Fruit fly (Drosophila melanogaster): ENCODE results near the gene Nulp1.

Nulp1 gene

DNA sequence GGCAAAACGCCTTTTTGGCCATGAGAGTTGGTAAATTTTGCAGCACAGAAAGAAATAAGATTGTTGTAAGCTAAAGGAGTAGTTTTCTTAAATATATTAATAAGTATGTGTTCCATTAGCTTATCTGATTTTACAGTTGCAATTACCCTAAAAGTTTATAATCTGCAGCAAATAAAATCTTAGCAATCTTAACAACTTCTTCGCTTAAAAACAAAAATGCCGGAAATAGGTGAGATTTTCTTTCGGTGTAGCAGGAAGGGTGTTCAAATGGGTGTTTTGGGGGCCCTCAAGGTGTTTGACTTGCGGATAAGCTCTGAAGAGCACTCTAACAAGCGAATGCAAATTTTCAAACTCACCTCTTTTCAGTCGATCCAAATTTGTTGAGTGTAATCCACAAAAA lies 40.6 kb downstream of the Nulp1 start (continued):
- TF ChIP-seq Hr39 (GFP tag; optimal IDR thresholded peaks at IDR 0.05) (no peak), CG16779 (tag; optimal IDR thresholded peaks at IDR 0.05) (no peak), Smox (GFP tag; optimal IDR thresholded peaks at IDR 0.05) (no peak), CG4318 (GFP tag; optimal IDR thresholded peaks at IDR 0.05) (peak; percentile 1), Gug (GFP tag; IDR thresholded peaks at IDR 0.05) (no peak), lz (GFP tag; optimal IDR thresholded peaks at IDR 0.05) (no peak), CG3032 (tag; optimal IDR thresholded peaks at IDR 0.05) (no peak), cyc (GFP tag; optimal IDR thresholded peaks at IDR 0.05) (no peak), esn (GFP tag; optimal IDR thresholded peaks at IDR 0.05) (no peak), fkh (GFP tag; optimal IDR thresholded peaks at IDR 0.05) (no peak), Lpt (GFP tag; optimal IDR thresholded peaks at IDR 0.05) (no peak), Eip75B (GFP tag; optimal IDR thresholded peaks at IDR 0.05) (no peak), Sox15 (GFP tag; optimal IDR thresholded peaks at IDR 0.05) (no peak), ss (GFP tag; optimal IDR thresholded peaks at IDR 0.05) (no peak), CG8119 (GFP tag; IDR thresholded peaks at IDR 0.05) (no peak), OdsH (GFP tag; optimal IDR thresholded peaks at IDR 0.05) (no peak)

- TF ChIP-seq CG16779 (tag; optimal IDR thresholded peaks at IDR 0.05): no peak
- 0 out of 3 replicates have a peak, but pooled peaks have one; percentile 9 for TF ChIP-seq eg (GFP tag; IDR thresholded peaks at IDR 0.05)
- TF ChIP-seq CG3919 (GFP tag; optimal IDR thresholded peaks at IDR 0.05): peak; percentile 28
- no peak for TF ChIP-seq salr (GFP tag; optimal IDR thresholded peaks at IDR 0.05)
- TF ChIP-seq Sox15 (GFP tag; optimal IDR thresholded peaks at IDR 0.05): no peak
- TF ChIP-seq CG32006 (GFP tag; optimal IDR thresholded peaks at IDR 0.05): no peak
- TF ChIP-seq CG3032 (tag; optimal IDR thresholded peaks at IDR 0.05): no peak
- no peak for TF ChIP-seq Sox102F (GFP tag; optimal IDR thresholded peaks at IDR 0.05)
- TF ChIP-seq CG6808 (GFP tag; optimal IDR thresholded peaks at IDR 0.05): peak; percentile 6
- TF ChIP-seq CG6792 (GFP tag; optimal IDR thresholded peaks at IDR 0.05): no peak
- TF ChIP-seq topi (GFP tag; optimal IDR thresholded peaks at IDR 0.05): no peak
- no peak for TF ChIP-seq Met (GFP tag; optimal IDR thresholded peaks at IDR 0.05)
- TF ChIP-seq achi (GFP tag; optimal IDR thresholded peaks at IDR 0.05): peak; percentile 2
- peak; percentile 96 for TF ChIP-seq CG1621 (tag; optimal IDR thresholded peaks at IDR 0.05)
- no peak for TF ChIP-seq CG7368 (GFP tag; optimal IDR thresholded peaks at IDR 0.05)
- no peak for TF ChIP-seq OdsH (GFP tag; optimal IDR thresholded peaks at IDR 0.05)
- no peak for TF ChIP-seq lz (GFP tag; optimal IDR thresholded peaks at IDR 0.05)
- no peak for TF ChIP-seq Ets21C (GFP tag; optimal IDR thresholded peaks at IDR 0.05)
- no peak for TF ChIP-seq esn (GFP tag; optimal IDR thresholded peaks at IDR 0.05)
- TF ChIP-seq CG11294 (GFP tag; IDR thresholded peaks at IDR 0.05): no peak
- no peak for TF ChIP-seq CG8632 (GFP tag; optimal IDR thresholded peaks at IDR 0.05)
- peak; percentile 31; the same call in 1 of the 2 replicates for TF ChIP-seq CG15336 (GFP tag; IDR thresholded peaks at IDR 0.05)
- no peak for TF ChIP-seq svp (GFP tag)
- peak; percentile 58; the same call in 1 of the 3 replicates for TF ChIP-seq CG6163 (GFP tag; IDR thresholded peaks at IDR 0.05)
- TF ChIP-seq net (GFP tag; optimal IDR thresholded peaks at IDR 0.05): no peak
- TF ChIP-seq acj6 (GFP tag; optimal IDR thresholded peaks at IDR 0.05): no peak
- TF ChIP-seq spab (GFP tag; optimal IDR thresholded peaks at IDR 0.05): no peak
- no peak for TF ChIP-seq CG4318 (GFP tag; optimal IDR thresholded peaks at IDR 0.05)
- no peak for TF ChIP-seq Hr38 (GFP tag; optimal IDR thresholded peaks at IDR 0.05)
- TF ChIP-seq Eip93F (GFP tag; optimal IDR thresholded peaks at IDR 0.05): no peak
- no peak for TF ChIP-seq CG6276 (GFP tag; optimal IDR thresholded peaks at IDR 0.05)
- TF ChIP-seq CG34406 (GFP tag; optimal IDR thresholded peaks at IDR 0.05): no peak
- TF ChIP-seq CG10631 (GFP tag; optimal IDR thresholded peaks at IDR 0.05): no peak
- no peak for TF ChIP-seq Gug (GFP tag; IDR thresholded peaks at IDR 0.05)
- TF ChIP-seq pdm3 (GFP tag; optimal IDR thresholded peaks at IDR 0.05): no peak
- peak in 1 of 2 experiments; percentile 46 for TF ChIP-seq ss (GFP tag; optimal IDR thresholded peaks at IDR 0.05)
- TF ChIP-seq CG10669 (GFP tag; optimal IDR thresholded peaks at IDR 0.05): no peak
- TF ChIP-seq Hr39 (GFP tag; optimal IDR thresholded peaks at IDR 0.05): no peak
- TF ChIP-seq Eip78C (GFP tag): peak; percentile 50
- TF ChIP-seq CG8119 (GFP tag; IDR thresholded peaks at IDR 0.05): no peak
- peak; percentile 73 for TF ChIP-seq CG6854 (GFP tag; optimal IDR thresholded peaks at IDR 0.05)
These were observed 41.6 kb downstream of the Nulp1 start, which contains the start of gene CG13676 for dm6 chr3L:8151727-8152199. CG13676 (minus strand) TSS chr3L:8151813.
